Fruit fly (Drosophila melanogaster) whole organism, adult: ENCODE data around the gene CG5697.

Source experiments
- CG11617 ChIP-seq: fragments of 200-800 bp; sonication (Bioruptor generic); optimal IDR thresholded peaks from 2 replicates; lab custom pipeline; 2017; ENCODE audit warnings: mild to moderate bottlenecking, missing biosample characterization, missing genetic modification reagents, missing genetic modification characterization
- CG12768 ChIP-seq: fragments of 200-800 bp; sonication (Bioruptor generic); optimal IDR thresholded peaks from 2 replicates; lab custom pipeline; 2017; ENCODE audit warnings: missing biosample characterization, missing genetic modification characterization, mild to moderate bottlenecking, moderate library complexity, missing genetic modification reagents
- CG14711 ChIP-seq: fragments of 200-800 bp; sonication (Bioruptor generic); optimal IDR thresholded peaks from 2 replicates; lab custom pipeline; 2018; ENCODE audit warnings: missing biosample characterization, mild to moderate bottlenecking, missing genetic modification characterization, moderate library complexity
- CG1620 ChIP-seq: fragments of 200-800 bp; sonication (Bioruptor generic); optimal IDR thresholded peaks from 2 replicates; lab custom pipeline; 2016; ENCODE audit warnings: missing biosample characterization, missing genetic modification characterization
- CG33017 ChIP-seq: fragments of 200-800 bp; sonication (Bioruptor generic); optimal IDR thresholded peaks from 2 replicates; lab custom pipeline; 2018; ENCODE audit warnings: missing biosample characterization, mild to moderate bottlenecking, missing genetic modification characterization, moderate library complexity
- CG5204 ChIP-seq: fragments of 200-800 bp; sonication (Bioruptor generic); optimal IDR thresholded peaks from 2 replicates; lab custom pipeline; 2016; ENCODE audit warnings: missing biosample characterization, missing genetic modification characterization
- CG7045 ChIP-seq: fragments of 200-800 bp; sonication (Bioruptor generic); optimal IDR thresholded peaks from 2 replicates; lab custom pipeline; 2017; ENCODE audit warnings: missing biosample characterization, mild to moderate bottlenecking, missing genetic modification characterization
- CG7101 ChIP-seq: fragments of 200-800 bp; sonication (Bioruptor generic); optimal IDR thresholded peaks from 2 replicates; lab custom pipeline; 2018; ENCODE audit warnings: missing biosample characterization, mild to moderate bottlenecking, missing genetic modification characterization, moderate library complexity
- Clk ChIP-seq: fragments of 200-800 bp; sonication (Bioruptor generic); optimal IDR thresholded peaks from 2 replicates; lab custom pipeline; 2017; ENCODE audit warnings: missing biosample characterization, missing genetic modification characterization
- Crg-1 ChIP-seq: fragments of 200-800 bp; sonication (Bioruptor generic); optimal IDR thresholded peaks from 2 replicates; lab custom pipeline; 2016; ENCODE audit warnings: missing biosample characterization, missing genetic modification characterization
- Hr96 ChIP-seq: fragments of 200-800 bp; sonication (Bioruptor generic); optimal IDR thresholded peaks from 2 replicates; lab custom pipeline; 2016; ENCODE audit warnings: missing biosample characterization, missing genetic modification characterization
- Mnt ChIP-seq: fragments of 200-800 bp; sonication (Bioruptor generic); optimal IDR thresholded peaks from 2 replicates; lab custom pipeline; 2016; ENCODE audit warnings: missing biosample characterization, mild to moderate bottlenecking, missing genetic modification characterization
- bab1 ChIP-seq: fragments of 200-800 bp; sonication (Bioruptor generic); optimal IDR thresholded peaks from 3 replicates; lab custom pipeline; 2019; ENCODE audit warnings: missing biosample characterization, mild to moderate bottlenecking, missing genetic modification characterization, moderate library complexity
- cic ChIP-seq: fragments of 200-800 bp; sonication (Bioruptor generic); optimal IDR thresholded peaks from 2 replicates; lab custom pipeline; 2017; ENCODE audit warnings: missing biosample characterization, mild to moderate bottlenecking, missing genetic modification characterization, moderate library complexity
- cnc ChIP-seq, 2 experiments: fragments of >200 bp; optimal IDR thresholded peaks; 2 replicates each; lab custom pipeline; 2017
- kay ChIP-seq: fragments of 200-800 bp; sonication (Bioruptor generic); peaks from one replicate; lab custom pipeline; 2016; ENCODE audit warnings: missing biosample characterization, missing genetic modification characterization, borderline replicate concordance
- ovo ChIP-seq: fragments of 200-800 bp; sonication (Bioruptor generic); optimal IDR thresholded peaks from 2 replicates; lab custom pipeline; 2016; ENCODE audit warnings: missing biosample characterization, missing genetic modification characterization
- pad ChIP-seq: fragments of 200-800 bp; sonication (Bioruptor generic); optimal IDR thresholded peaks from 3 replicates; lab custom pipeline; 2017; ENCODE audit warnings: missing biosample characterization, missing genetic modification characterization, mild to moderate bottlenecking, moderate library complexity, missing genetic modification reagents
- tj ChIP-seq: fragments of 200-800 bp; sonication (Bioruptor generic); optimal IDR thresholded peaks from 3 replicates; lab custom pipeline; 2017; ENCODE audit warnings: missing biosample characterization, mild to moderate bottlenecking, missing genetic modification characterization, moderate library complexity
- toe ChIP-seq: fragments of 200-800 bp; sonication (Bioruptor generic); optimal IDR thresholded peaks from 2 replicates; lab custom pipeline; 2016; ENCODE audit warnings: missing biosample characterization, missing genetic modification characterization

CG5697 gene

dm6 chr3R:21022769-21023517 lies 7.2 kb downstream of the CG5697 start:
- TF ChIP-seq CG7101 (tag; lab: Kevin White, UChicago), result no peak
- TF ChIP-seq cic (GFP tag; lab: Kevin White, UChicago), result peak; percentile 29
- TF ChIP-seq ovo (GFP tag; lab: Kevin White, UChicago), result no peak

dm6 chr3R:21023902-21024541 lies 8.3 kb downstream of the CG5697 start, which contains the start of gene peg:
TSS of gene peg (minus strand) at chr3R:21024163.
- no peak for TF ChIP-seq CG1620
- no peak for TF ChIP-seq ovo (GFP tag; lab: Kevin White, UChicago)
- no peak for TF ChIP-seq cnc (optimal IDR thresholded peaks at IDR 0.05; lab: Kevin White, UChicago)
- TF ChIP-seq Hr96, result peak; percentile 0
- peak; percentile 6 for TF ChIP-seq tj
- TF ChIP-seq toe (GFP tag; lab: Kevin White, UChicago), result no peak
- TF ChIP-seq CG33017 (tag; lab: Kevin White, UChicago), result peak; percentile 24
- no peak for TF ChIP-seq Clk
- TF ChIP-seq CG12768, result peak; percentile 39
- no peak for TF ChIP-seq kay
- TF ChIP-seq cic (GFP tag; lab: Kevin White, UChicago), result peak; percentile 16
- TF ChIP-seq CG7045, result no peak

- TF ChIP-seq Crg-1 (GFP tag; lab: Kevin White, UChicago), result no peak
These were observed 9.8 kb downstream of the CG5697 start for dm6 chr3R:21025508-21025907.

dm6 chr3R:21042399-21042798 lies 26.6 kb downstream of the CG5697 start, which contains the start of gene Dhc93AB:
TSS of gene Dhc93AB (minus strand) at chr3R:21042499.
- TF ChIP-seq Hr96, result no peak
- no peak for TF ChIP-seq Clk
- no peak for TF ChIP-seq toe (GFP tag; lab: Kevin White, UChicago)
- no peak for TF ChIP-seq CG33017 (tag; lab: Kevin White, UChicago)
- TF ChIP-seq cic (GFP tag; lab: Kevin White, UChicago), result no peak
- no peak for TF ChIP-seq ovo (GFP tag; lab: Kevin White, UChicago)
- no peak for TF ChIP-seq Crg-1 (GFP tag; lab: Kevin White, UChicago)
- no peak for TF ChIP-seq pad
- TF ChIP-seq bab1 (GFP tag; lab: Kevin White, UChicago), result no peak
- no peak for TF ChIP-seq CG7101 (tag; lab: Kevin White, UChicago)
- no peak for TF ChIP-seq kay
- TF ChIP-seq Mnt (GFP tag; lab: Kevin White, UChicago), result no peak
- no peak for TF ChIP-seq cnc (optimal IDR thresholded peaks at IDR 0.05; lab: Kevin White, UChicago)
- no peak for TF ChIP-seq tj

dm6 chr3R:21043549-21044118 lies 27.9 kb downstream of the CG5697 start, which contains the start of gene CG12278:
TSS of gene CG12278 (plus strand) at chr3R:21044068.
- TF ChIP-seq CG7101 (tag; lab: Kevin White, UChicago) (no peak), CG33017 (tag; lab: Kevin White, UChicago) (no peak), pad (peak; percentile 72), CG7045 (no peak), Hr96 (no peak), CG5204 (GFP tag; lab: Kevin White, UChicago) (no peak), kay (no peak), CG11617 (no peak), CG12768 (no peak)

dm6 chr3R:21045742-21046141 lies 30.0 kb downstream of the CG5697 start, which contains the start of gene CG31189:
TSS of gene CG31189 (minus strand) at chr3R:21045842.
- TF ChIP-seq CG7101 (tag; lab: Kevin White, UChicago) (no peak), toe (GFP tag; lab: Kevin White, UChicago) (no peak), kay (no peak), Hr96 (no peak), CG11617 (no peak), CG1620 (no peak), tj (no peak), CG7045 (no peak), CG12768 (no peak), CG14711 (no peak), CG33017 (tag; lab: Kevin White, UChicago) (no peak), Crg-1 (GFP tag; lab: Kevin White, UChicago) (no peak), Clk (no peak), pad (no peak), bab1 (GFP tag; lab: Kevin White, UChicago) (no peak), cnc (optimal IDR thresholded peaks at IDR 0.05; lab: Kevin White, UChicago) (no peak), cic (GFP tag; lab: Kevin White, UChicago) (no peak)

dm6 chr3R:21046927-21047326 lies 31.2 kb downstream of the CG5697 start, which contains the start of gene CG31207:
TSS of gene CG31207 (minus strand) at chr3R:21047027.
- TF ChIP-seq kay (no peak), cnc (optimal IDR thresholded peaks at IDR 0.05; lab: Kevin White, UChicago) (no peak), CG12768 (no peak), pad (no peak), Hr96 (no peak), CG33017 (tag; lab: Kevin White, UChicago) (no peak), CG1620 (no peak), cic (GFP tag; lab: Kevin White, UChicago) (no peak), CG11617 (no peak), Mnt (GFP tag; lab: Kevin White, UChicago) (no peak), CG7101 (tag; lab: Kevin White, UChicago) (no peak), tj (no peak), toe (GFP tag; lab: Kevin White, UChicago) (no peak), CG5204 (GFP tag; lab: Kevin White, UChicago) (no peak), CG14711 (no peak), bab1 (GFP tag; lab: Kevin White, UChicago) (no peak), ovo (GFP tag; lab: Kevin White, UChicago) (no peak)
